Fruit fly (Drosophila melanogaster) whole organism, embryonic: Measurements from ENCODE around the gene CG45073.
A peak's percentile ranks its signal among the peaks of the same experiment; 100 is the strongest.

Experiments used
- Abd-B ChIP-seq: fragments of 200-800 bp; sonication (Bioruptor generic); optimal IDR thresholded peaks from 2 replicates; lab custom pipeline; 2018; ENCODE audit warnings: missing biosample characterization, mild to moderate bottlenecking, missing genetic modification characterization, moderate library complexity
- Atf-2 ChIP-seq: fragments of 200-800 bp; sonication (Bioruptor generic); optimal IDR thresholded peaks from 2 replicates; lab custom pipeline; 2016; ENCODE audit warnings: missing biosample characterization, missing genetic modification characterization
- Atf3 ChIP-seq: fragments of 200-800 bp; sonication (Bioruptor generic); optimal IDR thresholded peaks from 3 replicates; lab custom pipeline; 2016; ENCODE audit warnings: missing biosample characterization, missing genetic modification characterization
- Awh ChIP-seq: fragments of 200-800 bp; sonication (Bioruptor generic); IDR thresholded peaks from 2 replicates; pipeline ENCODE4, ENCODE4 v1.3.6; 2022; ENCODE audit warnings: missing biosample characterization, missing genetic modification characterization
- Bteb2 ChIP-seq: fragments of 200-800 bp; sonication (Bioruptor generic); optimal IDR thresholded peaks from 2 replicates; lab custom pipeline; 2016; ENCODE audit warnings: missing biosample characterization, missing genetic modification characterization
- CG10431 ChIP-seq: fragments of 200-800 bp; sonication (Bioruptor generic); optimal IDR thresholded peaks from 3 replicates; lab custom pipeline; 2018; ENCODE audit warnings: missing biosample characterization, mild to moderate bottlenecking, missing genetic modification characterization
- CG11085 ChIP-seq: fragments of 200-800 bp; sonication (Bioruptor generic); IDR thresholded peaks from 2 replicates; pipeline ENCODE4 v1.3.6; 2022; ENCODE audit warnings: missing biosample characterization, missing genetic modification characterization
- CG11247 ChIP-seq: fragments of 200-800 bp; sonication (Bioruptor generic); IDR thresholded peaks from 2 replicates; pipeline ENCODE4 v1.3.6; 2022; ENCODE audit warnings: missing biosample characterization, missing genetic modification characterization
- CG11456 ChIP-seq: fragments of 200-800 bp; sonication (Bioruptor generic); IDR thresholded peaks from 3 replicates; pipeline ENCODE4 v1.3.6; 2022; ENCODE audit warnings: missing biosample characterization, missing genetic modification characterization
- CG13424 ChIP-seq: fragments of 200-800 bp; sonication (Bioruptor generic); optimal IDR thresholded peaks from 2 replicates; lab custom pipeline; 2019; ENCODE audit warnings: missing biosample characterization, mild to moderate bottlenecking, missing genetic modification characterization, moderate library complexity
- CG14014 ChIP-seq: fragments of 200-800 bp; sonication (Bioruptor generic); IDR thresholded peaks from 2 replicates; pipeline ENCODE4 v1.3.6; 2022; ENCODE audit warnings: missing biosample characterization, missing genetic modification characterization
- CG14050 ChIP-seq: fragments of 200-800 bp; sonication (Bioruptor generic); IDR thresholded peaks from 3 replicates; pipeline ENCODE4 v1.3.6; 2022; ENCODE audit warnings: missing biosample characterization, missing genetic modification characterization
- CG15479 ChIP-seq: fragments of 200-800 bp; sonication (Bioruptor generic); optimal IDR thresholded peaks from 3 replicates; lab custom pipeline; 2019; ENCODE audit warnings: missing biosample characterization, mild to moderate bottlenecking, missing genetic modification characterization, moderate library complexity
- CG1647 ChIP-seq: fragments of 200-800 bp; sonication (Bioruptor generic); optimal IDR thresholded peaks from 3 replicates; lab custom pipeline; 2016; ENCODE audit warnings: missing biosample characterization, missing genetic modification characterization
- CG17385 ChIP-seq: fragments of 200-800 bp; sonication (Bioruptor generic); optimal IDR thresholded peaks from 3 replicates; lab custom pipeline; 2018; ENCODE audit warnings: missing biosample characterization, mild to moderate bottlenecking, missing genetic modification characterization
- CG17612 ChIP-seq: fragments of 200-800 bp; sonication (Bioruptor generic); IDR thresholded peaks from 2 replicates; pipeline ENCODE4 v1.3.6; 2022; ENCODE audit warnings: missing biosample characterization, missing genetic modification characterization
- CG3163 ChIP-seq: fragments of 200-800 bp; sonication (Bioruptor generic); optimal IDR thresholded peaks from 3 replicates; lab custom pipeline; 2016; ENCODE audit warnings: missing biosample characterization, missing genetic modification characterization
- CG4617 ChIP-seq: fragments of 200-800 bp; sonication (Bioruptor generic); optimal IDR thresholded peaks from 3 replicates; lab custom pipeline; 2016; ENCODE audit warnings: missing biosample characterization, missing genetic modification characterization, borderline replicate concordance
- CG5180 ChIP-seq: fragments of 200-800 bp; sonication (Bioruptor generic); optimal IDR thresholded peaks from 3 replicates; lab custom pipeline; 2017; ENCODE audit warnings: missing biosample characterization, missing genetic modification characterization, mild to moderate bottlenecking, moderate library complexity, missing genetic modification reagents
- CG5245 ChIP-seq: fragments of 200-800 bp; sonication (Bioruptor generic); optimal IDR thresholded peaks from 3 replicates; lab custom pipeline; 2016; ENCODE audit warnings: missing biosample characterization, missing genetic modification characterization
- CG7745 ChIP-seq: fragments of 200-800 bp; sonication (Bioruptor generic); optimal IDR thresholded peaks from 2 replicates; lab custom pipeline; 2018; ENCODE audit warnings: missing biosample characterization, mild to moderate bottlenecking, missing genetic modification characterization, moderate library complexity
- CG8388 ChIP-seq: fragments of 200-800 bp; sonication (Bioruptor generic); optimal IDR thresholded peaks from 2 replicates; lab custom pipeline; 2019; ENCODE audit warnings: missing biosample characterization, mild to moderate bottlenecking, missing genetic modification characterization, moderate library complexity
- D ChIP-seq, 2 experiments: fragments of 200-800 bp in 1 of 2; fragments of >200 bp in 1 of 2; sonication (Bioruptor generic) in 1 of 2; optimal IDR thresholded peaks; 2 replicates in 1 of 2; 3 replicates in 1 of 2; lab custom pipeline; 2017; ENCODE audit warnings: mild to moderate bottlenecking in 1 of 2, missing biosample characterization in 1 of 2, missing genetic modification characterization in 1 of 2, missing genetic modification reagents in 1 of 2
- ERR ChIP-seq: fragments of 200-800 bp; sonication (Bioruptor generic); optimal IDR thresholded peaks from 2 replicates; lab custom pipeline; 2016; ENCODE audit warnings: missing biosample characterization, missing genetic modification characterization
- H15 ChIP-seq: fragments of 200-800 bp; sonication (Bioruptor generic); IDR thresholded peaks from 3 replicates; pipeline ENCODE4 v1.3.6; 2022; ENCODE audit warnings: missing biosample characterization, missing genetic modification characterization
- Hand ChIP-seq: fragments of 200-800 bp; sonication (Bioruptor generic); optimal IDR thresholded peaks from 2 replicates; lab custom pipeline; 2017; ENCODE audit warnings: mild to moderate bottlenecking, missing biosample characterization, missing genetic modification reagents, missing genetic modification characterization
- HmgZ ChIP-seq: fragments of 200-800 bp; sonication (Bioruptor generic); optimal IDR thresholded peaks from 2 replicates; lab custom pipeline; 2018; ENCODE audit warnings: missing biosample characterization, mild to moderate bottlenecking, missing genetic modification characterization
- Mes4 ChIP-seq: fragments of 200-800 bp; sonication (Bioruptor generic); optimal IDR thresholded peaks from 2 replicates; lab custom pipeline; 2016; ENCODE audit warnings: missing biosample characterization, missing genetic modification characterization
- NfI ChIP-seq: fragments of 200-800 bp; sonication (Bioruptor generic); optimal IDR thresholded peaks from 3 replicates; lab custom pipeline; 2018; ENCODE audit warnings: missing biosample characterization, mild to moderate bottlenecking, missing genetic modification characterization, moderate library complexity
- Rx ChIP-seq: fragments of 200-800 bp; sonication (Bioruptor generic); IDR thresholded peaks from 2 replicates; pipeline ENCODE4 v1.3.6; 2022; ENCODE audit warnings: missing biosample characterization, missing genetic modification characterization
- Sin3A ChIP-seq: fragments of >200 bp; optimal IDR thresholded peaks from 2 replicates; lab custom pipeline; 2018
- Vsx1 ChIP-seq: fragments of 200-800 bp; sonication (Bioruptor generic); optimal IDR thresholded peaks from 2 replicates; lab custom pipeline; 2017; ENCODE audit warnings: missing biosample characterization, mild to moderate bottlenecking, missing genetic modification characterization, missing genetic modification reagents
- ab ChIP-seq: fragments of 200-800 bp; sonication (Bioruptor generic); optimal IDR thresholded peaks from 2 replicates; lab custom pipeline; 2016; ENCODE audit warnings: missing biosample characterization, missing genetic modification characterization
- bcd ChIP-seq: fragments of 200-800 bp; sonication (Bioruptor generic); optimal IDR thresholded peaks from 2 replicates; lab custom pipeline; 2017; ENCODE audit warnings: missing biosample characterization, mild to moderate bottlenecking, missing genetic modification characterization
- ci ChIP-seq: fragments of 200-800 bp; sonication (Bioruptor generic); IDR thresholded peaks from 3 replicates; pipeline ENCODE4 v1.3.6; 2022; ENCODE audit warnings: missing biosample characterization, missing genetic modification characterization
- dan ChIP-seq: fragments of 200-800 bp; sonication (Bioruptor generic); IDR thresholded peaks from 2 replicates; pipeline ENCODE4 v1.3.6; 2022; ENCODE audit warnings: missing biosample characterization, missing genetic modification characterization
- dmrt11E ChIP-seq: fragments of 200-800 bp; sonication (Bioruptor generic); optimal IDR thresholded peaks from 3 replicates; lab custom pipeline; 2018; ENCODE audit warnings: missing biosample characterization, mild to moderate bottlenecking, missing genetic modification characterization, moderate library complexity
- fd64A ChIP-seq: fragments of 200-800 bp; sonication (Bioruptor generic); optimal IDR thresholded peaks from 3 replicates; lab custom pipeline; 2018; ENCODE audit warnings: missing biosample characterization, mild to moderate bottlenecking, missing genetic modification characterization
- gem ChIP-seq: fragments of 200-800 bp; sonication (Bioruptor generic); optimal IDR thresholded peaks from 2 replicates; lab custom pipeline; 2019; ENCODE audit warnings: missing biosample characterization, mild to moderate bottlenecking, missing genetic modification characterization, moderate library complexity
- klu ChIP-seq: fragments of 200-800 bp; sonication (Bioruptor generic); IDR thresholded peaks from 2 replicates; pipeline ENCODE4 v1.3.6; 2022; ENCODE audit warnings: missing biosample characterization, missing genetic modification characterization
- nau ChIP-seq: fragments of 200-800 bp; sonication (Bioruptor generic); optimal IDR thresholded peaks from 3 replicates; lab custom pipeline; 2017; ENCODE audit warnings: missing biosample characterization, mild to moderate bottlenecking, missing genetic modification characterization, missing genetic modification reagents
- nerfin-1 ChIP-seq: fragments of 200-800 bp; sonication (Bioruptor generic); optimal IDR thresholded peaks from 3 replicates; lab custom pipeline; 2019; ENCODE audit warnings: missing biosample characterization, mild to moderate bottlenecking, missing genetic modification characterization, moderate library complexity
- odd ChIP-seq: fragments of 200-800 bp; sonication (Bioruptor generic); optimal IDR thresholded peaks from 2 replicates; lab custom pipeline; 2017; ENCODE audit warnings: missing biosample characterization, mild to moderate bottlenecking, missing genetic modification characterization
- otp ChIP-seq: fragments of 200-800 bp; sonication (Bioruptor generic); IDR thresholded peaks from 3 replicates; pipeline ENCODE4, ENCODE4 v1.3.6; 2022; ENCODE audit warnings: missing biosample characterization, missing genetic modification characterization
- peb ChIP-seq: fragments of 200-800 bp; sonication (Bioruptor generic); IDR thresholded peaks from 2 replicates; pipeline ENCODE4 v1.3.6; 2022; ENCODE audit warnings: missing biosample characterization, missing genetic modification characterization
- psq ChIP-seq: fragments of 200-800 bp; sonication (Bioruptor generic); optimal IDR thresholded peaks from 2 replicates; lab custom pipeline; 2017; ENCODE audit warnings: missing biosample characterization, missing genetic modification characterization
- stwl ChIP-seq: fragments of 200-800 bp; sonication (Bioruptor generic); optimal IDR thresholded peaks from 3 replicates; lab custom pipeline; 2018; ENCODE audit warnings: missing biosample characterization, mild to moderate bottlenecking, missing genetic modification characterization, moderate library complexity
- zf30C ChIP-seq: fragments of 200-800 bp; sonication (Bioruptor generic); optimal IDR thresholded peaks from 3 replicates; lab custom pipeline; 2018; ENCODE audit warnings: missing biosample characterization, mild to moderate bottlenecking, missing genetic modification characterization

CG45073 gene

dm6 chr3R:30170671-30171667 is 46.4 kb upstream of the CG45073 start, which contains the start of gene Rsod (continued):
- TF ChIP-seq odd (GFP tag; lab: Kevin White, UChicago) (no peak), Awh (GFP tag; lab: Robert Waterston, UW) (peak; percentile 86), zf30C (GFP tag; lab: Kevin White, UChicago) (no peak), bcd (GFP tag; lab: Kevin White, UChicago) (peak; percentile 36), CG13424 (tag; lab: Kevin White, UChicago) (peak; percentile 56), NfI (GFP tag; lab: Kevin White, UChicago) (peak; percentile 64), CG1647 (GFP tag; lab: Kevin White, UChicago) (no peak), nau (GFP tag; lab: Kevin White, UChicago) (no peak), otp (GFP tag; lab: Robert Waterston, UW) (peak; percentile 84), CG11085 (0 out of 2 replicates have a peak, but pooled peaks have one; percentile 45), fd64A (GFP tag; lab: Kevin White, UChicago) (peak; percentile 36), CG14050 (GFP tag; lab: Robert Waterston, UW) (peak; percentile 52), D (optimal IDR thresholded peaks at IDR 0.05; lab: Kevin White, UChicago) (no peak), D (GFP tag; optimal IDR thresholded peaks at IDR 0.05; lab: Kevin White, UChicago) (peak; percentile 48), CG15479 (GFP tag; lab: Kevin White, UChicago) (no peak), CG11456 (peak; percentile 63; the same call in 2 of the 3 replicates), CG5245 (peak; percentile 37), CG17385 (GFP tag; lab: Kevin White, UChicago) (no peak), Mes4 (GFP tag; lab: Kevin White, UChicago) (no peak), nerfin-1 (peak; percentile 9), CG3163 (GFP tag; lab: Kevin White, UChicago) (no peak), CG14014 (GFP tag; lab: Robert Waterston, UW) (peak; percentile 66; the same call in 1 of the 2 replicates), ERR (no peak), Vsx1 (GFP tag; lab: Kevin White, UChicago) (peak; percentile 64), Atf3 (GFP tag; lab: Kevin White, UChicago) (no peak), CG4617 (GFP tag; lab: Kevin White, UChicago) (no peak), CG10431 (GFP tag; lab: Kevin White, UChicago) (peak; percentile 27), ab (GFP tag; lab: Kevin White, UChicago) (no peak), gem (tag; lab: Kevin White, UChicago) (peak; percentile 74), CG7745 (tag; lab: Kevin White, UChicago) (no peak), HmgZ (tag; lab: Kevin White, UChicago) (no peak), CG5180 (GFP tag; lab: Kevin White, UChicago) (no peak), stwl (no peak), Atf-2 (GFP tag; lab: Kevin White, UChicago) (no peak), Bteb2 (GFP tag; lab: Kevin White, UChicago) (no peak), peb (GFP tag; lab: Robert Waterston, UW) (peak; percentile 67), Abd-B (peak; percentile 28), CG8388 (peak; percentile 67), H15 (peak; percentile 79), dmrt11E (tag; lab: Kevin White, UChicago) (peak; percentile 41), psq (peak; percentile 42), Sin3A (lab: Kevin White, UChicago) (no peak), ci (GFP tag; lab: Robert Waterston, UW) (peak; percentile 92), Hand (GFP tag; lab: Kevin White, UChicago) (no peak), Rx (GFP tag; lab: Robert Waterston, UW) (peak; percentile 64), dan (no peak), CG11247 (GFP tag; lab: Robert Waterston, UW) (peak; percentile 44), klu (GFP tag; lab: Robert Waterston, UW) (no peak), CG17612 (peak; percentile 48)
